Fruit fly (Drosophila melanogaster): ENCODE data around the gene CG5056.

DNA sequence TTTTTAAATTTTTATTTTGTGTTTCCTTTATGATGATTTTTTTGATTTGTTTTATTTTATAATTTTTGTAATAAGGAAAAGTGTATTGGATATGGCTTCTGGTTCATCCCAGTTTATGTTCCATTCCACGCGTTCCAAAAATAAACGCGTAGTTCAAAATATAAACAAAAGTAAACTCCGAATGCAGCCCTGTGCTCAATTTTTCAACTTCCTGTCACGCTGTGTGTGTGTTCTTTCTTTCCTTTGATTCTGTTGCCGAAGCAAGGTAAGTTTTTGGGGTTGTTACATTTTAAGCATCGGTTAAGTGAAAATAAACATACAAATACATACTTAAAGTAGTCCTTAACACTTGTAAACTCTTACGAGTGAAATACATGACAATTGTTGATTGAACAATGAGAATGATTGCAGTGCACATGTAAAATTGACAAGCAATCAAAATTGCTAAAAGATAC lies 41.7 kb downstream of the CG5056 start, which contains the start of the genes Ip259 and RpS27A:
- TF ChIP-seq CTCF (optimal IDR thresholded peaks at IDR 0.05) (peak in 1 of 2 experiments; percentile 11), CG8478 (optimal IDR thresholded peaks at IDR 0.05) (no peak)
